Fruit fly (Drosophila melanogaster): Measurements from ENCODE around the gene Spn28F.

Spn28F gene

DNA sequence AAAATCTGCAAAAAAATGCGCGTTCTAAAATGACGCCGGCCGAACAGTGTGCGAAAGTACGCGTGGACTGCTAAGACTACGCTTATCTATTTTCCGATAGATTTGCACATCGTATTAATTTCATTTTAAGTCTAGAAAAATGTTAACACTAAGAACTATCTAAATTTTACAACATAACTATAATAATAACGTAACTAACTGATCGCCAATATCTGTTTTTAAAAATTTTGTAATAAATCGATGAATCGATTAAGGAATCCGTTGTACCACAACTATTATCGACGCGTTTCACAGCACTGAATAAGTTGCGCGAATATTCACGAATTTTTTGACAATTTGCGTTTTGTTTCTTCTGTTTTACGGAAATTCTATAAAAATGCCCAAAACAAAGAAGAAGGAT, 30.5 kb downstream of the Spn28F start, which contains the start of gene Ssb-c31a (continued):
- no peak for TF ChIP-seq Lhr (GFP tag; optimal IDR thresholded peaks at IDR 0.05)
- no peak for TF ChIP-seq lmd (GFP tag; IDR thresholded peaks at IDR 0.05)
- no peak for TF ChIP-seq dati (GFP tag; IDR thresholded peaks at IDR 0.05)
- peak; percentile 48 for TF ChIP-seq CG3281 (GFP tag; optimal IDR thresholded peaks at IDR 0.05)
- peak; percentile 41 for TF ChIP-seq CG12769 (tag; optimal IDR thresholded peaks at IDR 0.05)
- no peak for TF ChIP-seq en (GFP tag; optimal IDR thresholded peaks at IDR 0.05)
- peak; percentile 35 for TF ChIP-seq exex (tag; optimal IDR thresholded peaks at IDR 0.05)
- peak; percentile 59 for TF ChIP-seq tin (GFP tag; optimal IDR thresholded peaks at IDR 0.05)
- no peak for TF ChIP-seq CG4404 (GFP tag; IDR thresholded peaks at IDR 0.05)
- TF ChIP-seq CG12104 (GFP tag; optimal IDR thresholded peaks at IDR 0.05) = peak; percentile 39
- no peak for TF ChIP-seq eyg (GFP tag; optimal IDR thresholded peaks at IDR 0.05)
- TF ChIP-seq esg (GFP tag; conservative IDR thresholded peaks at IDR 0.05) = no peak
- no peak for TF ChIP-seq D (optimal IDR thresholded peaks at IDR 0.05)
- no peak for TF ChIP-seq D (GFP tag; optimal IDR thresholded peaks at IDR 0.05)
- TF ChIP-seq zf30C (GFP tag; optimal IDR thresholded peaks at IDR 0.05) = no peak
- peak; percentile 19 for TF ChIP-seq Oli (tag; optimal IDR thresholded peaks at IDR 0.05)
- no peak for TF ChIP-seq CG43689 (GFP tag; IDR thresholded peaks at IDR 0.05)
- no peak for TF ChIP-seq NK7.1 (GFP tag; optimal IDR thresholded peaks at IDR 0.05)
- TF ChIP-seq CG31224 (GFP tag; IDR thresholded peaks at IDR 0.05) = peak; percentile 25; the same call in 1 of the 2 replicates
- TF ChIP-seq wor (GFP tag; IDR thresholded peaks at IDR 0.05) = no peak
- TF ChIP-seq gfzf (GFP tag; optimal IDR thresholded peaks at IDR 0.05) = peak; percentile 9
- TF ChIP-seq bowl (GFP tag; IDR thresholded peaks at IDR 0.05) = no peak
- TF ChIP-seq CG16863 (GFP tag; optimal IDR thresholded peaks at IDR 0.05) = peak; percentile 19
- TF ChIP-seq zen (tag; optimal IDR thresholded peaks at IDR 0.05) = peak; percentile 44
- TF ChIP-seq sna (GFP tag; IDR thresholded peaks at IDR 0.05; ENCODE audit: partially characterized antibody) = peak; percentile 63; the same call in 1 of the 2 replicates
- no peak for TF ChIP-seq ssp (GFP tag; IDR thresholded peaks at IDR 0.05)
- no peak for TF ChIP-seq CG10462 (GFP tag; optimal IDR thresholded peaks at IDR 0.05)
- peak; percentile 28; the same call in 1 of the 3 replicates for TF ChIP-seq dysf (GFP tag; IDR thresholded peaks at IDR 0.05)
- peak; percentile 11 for TF ChIP-seq CG7271 (tag; optimal IDR thresholded peaks at IDR 0.05)
- TF ChIP-seq CG8281 (tag; optimal IDR thresholded peaks at IDR 0.05) = no peak
- TF ChIP-seq Gsc (GFP tag; IDR thresholded peaks at IDR 0.05) = no peak
- no peak for TF ChIP-seq Neu2 (GFP tag; optimal IDR thresholded peaks at IDR 0.05; ENCODE audit: borderline replicate concordance)
- TF ChIP-seq Hmx (GFP tag; optimal IDR thresholded peaks at IDR 0.05) = peak; percentile 33
- TF ChIP-seq CG6254 (GFP tag; optimal IDR thresholded peaks at IDR 0.05) = no peak
- no peak for TF ChIP-seq usp (GFP tag; optimal IDR thresholded peaks at IDR 0.05)
- peak; percentile 86 for TF ChIP-seq B-H2 (GFP tag; optimal IDR thresholded peaks at IDR 0.05)
- peak; percentile 22 for TF ChIP-seq Antp (GFP tag; optimal IDR thresholded peaks at IDR 0.05)
- 0 out of 2 replicates have a peak, but pooled peaks have one; percentile 17 for TF ChIP-seq CG32532 (GFP tag; IDR thresholded peaks at IDR 0.05)
- no peak for TF ChIP-seq peb (GFP tag; IDR thresholded peaks at IDR 0.05)
- TF ChIP-seq Sry-β (GFP tag; optimal IDR thresholded peaks at IDR 0.05) = no peak
- peak; percentile 62 for TF ChIP-seq Hsf (GFP tag; optimal IDR thresholded peaks at IDR 0.05)
- TF ChIP-seq jumu (GFP tag; optimal IDR thresholded peaks at IDR 0.05) = peak; percentile 7
- TF ChIP-seq D19A (tag; optimal IDR thresholded peaks at IDR 0.05) = no peak
- no peak for TF ChIP-seq ash1 (GFP tag; optimal IDR thresholded peaks at IDR 0.05)
- no peak for TF ChIP-seq CG2875 (GFP tag; optimal IDR thresholded peaks at IDR 0.05)
- TF ChIP-seq lola (GFP tag; optimal IDR thresholded peaks at IDR 0.05) = peak in 1 of 3 experiments; percentile 47
- TF ChIP-seq CG4854 (GFP tag; optimal IDR thresholded peaks at IDR 0.05) = peak; percentile 45
- TF ChIP-seq CG14441 (GFP tag; IDR thresholded peaks at IDR 0.05) = no peak
- peak; percentile 70 for TF ChIP-seq vfl (GFP tag; optimal IDR thresholded peaks at IDR 0.05)
- TF ChIP-seq fd96Cb (tag; optimal IDR thresholded peaks at IDR 0.05) = no peak
- TF ChIP-seq Kr (GFP tag; optimal IDR thresholded peaks at IDR 0.05) = no peak
- no peak for TF ChIP-seq CG9876 (GFP tag; optimal IDR thresholded peaks at IDR 0.05)
